Worm (Caenorhabditis elegans) whole organism, early embryonic: ENCODE results near the gene C24H11.1.
"Not testable (repeated sequence)": the region's sequence is repeated elsewhere in the genome, so short reads cannot be mapped to it uniquely, and the experiment has no call there.

Source experiments
- aly-1 ChIP-seq: sonication (generic microtip); optimal IDR thresholded peaks from 2 replicates; lab custom pipeline; 2016; ENCODE audit warnings: missing genetic modification characterization, missing compliant biosample characterization
- ama-1 ChIP-seq: fragments of 150-350 bp; optimal IDR thresholded peaks from 2 replicates; lab custom pipeline; 2014
- ceh-13 ChIP-seq: fragments of 200-800 bp; sonication (Bioruptor generic); optimal IDR thresholded peaks from 2 replicates; lab custom pipeline; 2018; ENCODE audit warnings: mild to moderate bottlenecking, missing genetic modification characterization, missing compliant biosample characterization
- ceh-36 ChIP-seq: sonication (generic microtip); optimal IDR thresholded peaks from 2 replicates; lab custom pipeline; 2016; ENCODE audit warnings: missing genetic modification characterization, inconsistent platforms, missing compliant biosample characterization
- hnd-1 ChIP-seq: sonication (generic microtip); optimal IDR thresholded peaks from 2 replicates; lab custom pipeline; 2016; ENCODE audit warnings: missing genetic modification characterization, missing compliant biosample characterization
- sea-1 ChIP-seq: fragments of 200-800 bp; sonication (Bioruptor generic); conservative IDR thresholded peaks from 2 replicates; pipeline ENCODE4 v1.3.6; 2022; ENCODE audit warnings: missing genetic modification characterization, missing compliant biosample characterization
- tbx-11 ChIP-seq: fragments of 200-800 bp; sonication (Bioruptor generic); IDR thresholded peaks from 2 replicates; pipeline ENCODE4 v1.3.6; 2022; ENCODE audit warnings: missing genetic modification characterization, missing compliant biosample characterization

DNA sequence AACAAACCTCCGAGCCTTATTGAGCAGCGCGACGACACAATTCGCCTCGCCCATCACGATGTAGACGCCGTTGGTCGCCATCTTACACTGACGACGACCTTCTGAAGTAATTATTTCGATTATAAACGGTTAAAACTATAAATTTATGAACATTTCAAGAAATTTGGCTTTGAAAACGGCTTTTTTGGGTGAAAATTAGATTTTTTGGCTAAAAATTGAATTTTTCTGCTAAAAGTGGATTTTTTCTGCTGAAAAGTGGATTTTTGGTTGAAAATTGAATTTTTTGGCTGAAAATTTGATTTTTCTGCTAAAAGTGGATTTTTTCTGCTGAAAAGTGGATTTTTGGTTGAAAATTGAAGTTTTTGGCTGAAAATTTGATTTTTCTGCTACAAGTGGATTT, 13.9 kb upstream of the C24H11.1 start, which contains the start of gene gbf-1:
- not testable (repeated sequence) for TF ChIP-seq aly-1; hnd-1 (tag; lab: Kevin White, UChicago); ama-1 (lab: Kevin White, UChicago); sea-1 (GFP tag; lab: Robert Waterston, UW); ceh-13; tbx-11; ceh-36 (tag; lab: Kevin White, UChicago)
